Fruit fly (Drosophila melanogaster) whole organism, embryonic: ENCODE results near the gene Ctns.
A peak's percentile ranks its signal among the peaks of the same experiment; 100 is the strongest.

ENCODE experiments used
- ATbp ChIP-seq: fragments of 200-800 bp; sonication (Bioruptor generic); optimal IDR thresholded peaks from 2 replicates; lab custom pipeline; 2017; ENCODE audit warnings: missing biosample characterization, mild to moderate bottlenecking, missing genetic modification characterization, missing genetic modification reagents
- Abd-B ChIP-seq: fragments of 200-800 bp; sonication (Bioruptor generic); optimal IDR thresholded peaks from 2 replicates; lab custom pipeline; 2018; ENCODE audit warnings: missing biosample characterization, mild to moderate bottlenecking, missing genetic modification characterization, moderate library complexity
- Awh ChIP-seq: fragments of 200-800 bp; sonication (Bioruptor generic); IDR thresholded peaks from 2 replicates; pipeline ENCODE4, ENCODE4 v1.3.6; 2022; ENCODE audit warnings: missing biosample characterization, missing genetic modification characterization
- CG10431 ChIP-seq: fragments of 200-800 bp; sonication (Bioruptor generic); optimal IDR thresholded peaks from 3 replicates; lab custom pipeline; 2018; ENCODE audit warnings: missing biosample characterization, mild to moderate bottlenecking, missing genetic modification characterization
- CG10462 ChIP-seq: fragments of 200-800 bp; sonication (Bioruptor generic); optimal IDR thresholded peaks from 2 replicates; lab custom pipeline; 2016; ENCODE audit warnings: missing biosample characterization, missing genetic modification characterization
- CG10543 ChIP-seq: fragments of 200-800 bp; sonication (Bioruptor generic); optimal IDR thresholded peaks from 3 replicates; lab custom pipeline; 2017; ENCODE audit warnings: missing biosample characterization, mild to moderate bottlenecking, missing genetic modification characterization, moderate library complexity
- CG12155 ChIP-seq: fragments of 200-800 bp; sonication (Bioruptor generic); optimal IDR thresholded peaks from 3 replicates; lab custom pipeline; 2016; ENCODE audit warnings: missing biosample characterization, missing genetic modification characterization
- CG12769 ChIP-seq: fragments of 200-800 bp; sonication (Bioruptor generic); optimal IDR thresholded peaks from 2 replicates; lab custom pipeline; 2019; ENCODE audit warnings: missing biosample characterization, mild to moderate bottlenecking, missing genetic modification characterization, moderate library complexity
- CG18262 ChIP-seq: fragments of 200-800 bp; optimal IDR thresholded peaks from 3 replicates; lab custom pipeline; 2019; ENCODE audit warnings: missing biosample characterization, mild to moderate bottlenecking, missing genetic modification characterization, moderate library complexity
- CG3065 ChIP-seq: fragments of 200-800 bp; sonication (Bioruptor generic); optimal IDR thresholded peaks from 2 replicates; lab custom pipeline; 2016; ENCODE audit warnings: missing biosample characterization, missing genetic modification characterization
- CG3726 ChIP-seq: fragments of 200-800 bp; sonication (Bioruptor generic); IDR thresholded peaks from 3 replicates; pipeline ENCODE4, ENCODE4 v1.3.6; 2022; ENCODE audit warnings: missing biosample characterization, missing genetic modification characterization
- CG4282 ChIP-seq: fragments of 200-800 bp; sonication (Bioruptor generic); optimal IDR thresholded peaks from 2 replicates; lab custom pipeline; 2016; ENCODE audit warnings: missing biosample characterization, missing genetic modification characterization
- CG43689 ChIP-seq: fragments of 200-800 bp; sonication (Bioruptor generic); IDR thresholded peaks from 2 replicates; pipeline ENCODE4 v1.3.6; 2022; ENCODE audit warnings: missing biosample characterization, missing genetic modification characterization
- CG4707 ChIP-seq: fragments of 200-800 bp; sonication (Bioruptor generic); optimal IDR thresholded peaks from 2 replicates; lab custom pipeline; 2018; ENCODE audit warnings: missing biosample characterization, mild to moderate bottlenecking, missing genetic modification characterization, moderate library complexity
- CG4854 ChIP-seq: fragments of 200-800 bp; sonication (Bioruptor generic); optimal IDR thresholded peaks from 2 replicates; lab custom pipeline; 2016; ENCODE audit warnings: missing biosample characterization, missing genetic modification characterization, inconsistent platforms
- CG6683 ChIP-seq: fragments of 200-800 bp; sonication (Bioruptor generic); optimal IDR thresholded peaks from 2 replicates; lab custom pipeline; 2017; ENCODE audit warnings: missing biosample characterization, mild to moderate bottlenecking, missing genetic modification characterization, missing genetic modification reagents
- CG6689 ChIP-seq: fragments of 200-800 bp; sonication (Bioruptor generic); IDR thresholded peaks from 2 replicates; pipeline ENCODE4 v1.3.6; 2022; ENCODE audit warnings: missing biosample characterization, missing genetic modification characterization
- CG6813 ChIP-seq: fragments of 200-800 bp; sonication (Bioruptor generic); optimal IDR thresholded peaks from 2 replicates; lab custom pipeline; 2017; ENCODE audit warnings: missing biosample characterization, missing genetic modification characterization, mild to moderate bottlenecking, moderate library complexity, missing genetic modification reagents
- CG7963 ChIP-seq: fragments of 200-800 bp; sonication (Bioruptor generic); IDR thresholded peaks from 3 replicates; pipeline ENCODE4 v1.3.6; 2022; ENCODE audit warnings: missing biosample characterization, missing genetic modification characterization; ENCODE audit not compliant: partially characterized antibody
- CG9727 ChIP-seq: fragments of 200-800 bp; sonication (Bioruptor generic); optimal IDR thresholded peaks from 3 replicates; lab custom pipeline; 2017; ENCODE audit warnings: missing biosample characterization, mild to moderate bottlenecking, missing genetic modification characterization
- CTCF ChIP-seq: fragments of 200-800 bp; sonication (Bioruptor generic); optimal IDR thresholded peaks from 2 replicates; lab custom pipeline; 2017; ENCODE audit warnings: missing biosample characterization, mild to moderate bottlenecking, missing genetic modification characterization, moderate library complexity
- D19A ChIP-seq: fragments of 200-800 bp; optimal IDR thresholded peaks from 3 replicates; lab custom pipeline; 2019; ENCODE audit warnings: missing biosample characterization, mild to moderate bottlenecking, missing genetic modification characterization, moderate library complexity
- Dip2 ChIP-seq: fragments of 200-800 bp; sonication (Bioruptor generic); IDR thresholded peaks from 2 replicates; pipeline ENCODE4 v1.3.6; 2022; ENCODE audit warnings: missing biosample characterization, missing genetic modification characterization
- Doc2 ChIP-seq: fragments of 200-800 bp; sonication (Bioruptor generic); IDR thresholded peaks from 2 replicates; pipeline ENCODE4 v1.3.6; 2022; ENCODE audit warnings: missing biosample characterization, missing genetic modification characterization
- Drgx ChIP-seq: fragments of 200-800 bp; sonication (Bioruptor generic); IDR thresholded peaks from 2 replicates; pipeline ENCODE4 v1.3.6; 2022; ENCODE audit warnings: missing biosample characterization, missing genetic modification characterization
- HLH3B ChIP-seq: fragments of 200-800 bp; sonication (Bioruptor generic); IDR thresholded peaks from 2 replicates; pipeline ENCODE4 v1.3.6; 2022; ENCODE audit warnings: missing biosample characterization, missing genetic modification characterization
- Hr51 ChIP-seq, 2 experiments: fragments of 200-800 bp; sonication (Bioruptor generic); optimal IDR thresholded peaks; 2 replicates in 1 of 2; 3 replicates in 1 of 2; lab custom pipeline; 2016 to 2018; ENCODE audit warnings: missing biosample characterization in 2 of 2, missing genetic modification characterization in 2 of 2, mild to moderate bottlenecking in 1 of 2, moderate library complexity in 1 of 2
- Mrtf ChIP-seq: fragments of 200-800 bp; sonication (Bioruptor generic); IDR thresholded peaks from 3 replicates; pipeline ENCODE4 v1.3.6; 2022; ENCODE audit warnings: missing biosample characterization, missing genetic modification characterization
- NK7.1 ChIP-seq: fragments of 200-800 bp; sonication (Bioruptor generic); optimal IDR thresholded peaks from 3 replicates; lab custom pipeline; 2016; ENCODE audit warnings: missing biosample characterization, missing genetic modification characterization
- Ravus ChIP-seq: fragments of 200-800 bp; sonication (Bioruptor generic); IDR thresholded peaks from 2 replicates; pipeline ENCODE4 v1.3.6; 2022; ENCODE audit warnings: missing biosample characterization, missing genetic modification characterization
- Rx ChIP-seq: fragments of 200-800 bp; sonication (Bioruptor generic); IDR thresholded peaks from 2 replicates; pipeline ENCODE4 v1.3.6; 2022; ENCODE audit warnings: missing biosample characterization, missing genetic modification characterization
- Scr ChIP-seq: fragments of 200-800 bp; sonication (Bioruptor generic); IDR thresholded peaks from 2 replicates; pipeline ENCODE4 v1.3.6; 2022; ENCODE audit warnings: missing biosample characterization, missing genetic modification characterization; ENCODE audit not compliant: partially characterized antibody
- crol ChIP-seq: fragments of 200-800 bp; sonication (Bioruptor generic); IDR thresholded peaks from 2 replicates; pipeline ENCODE4 v1.3.6; 2022; ENCODE audit warnings: missing biosample characterization, missing genetic modification characterization
- dati ChIP-seq: fragments of 200-800 bp; sonication (Bioruptor generic); IDR thresholded peaks from 2 replicates; pipeline ENCODE4 v1.3.6; 2022; ENCODE audit warnings: missing biosample characterization, missing genetic modification characterization
- exex ChIP-seq: fragments of 200-800 bp; sonication (Bioruptor generic); optimal IDR thresholded peaks from 4 replicates; lab custom pipeline; 2018; ENCODE audit warnings: missing biosample characterization, mild to moderate bottlenecking, missing genetic modification characterization, moderate library complexity
- ind ChIP-seq: fragments of 200-800 bp; sonication (Bioruptor generic); optimal IDR thresholded peaks from 3 replicates; lab custom pipeline; 2016; ENCODE audit warnings: missing biosample characterization, missing genetic modification characterization
- jing ChIP-seq: fragments of 200-800 bp; sonication (Bioruptor generic); optimal IDR thresholded peaks from 2 replicates; lab custom pipeline; 2018; ENCODE audit warnings: missing biosample characterization, mild to moderate bottlenecking, missing genetic modification characterization
- lab ChIP-seq: fragments of 200-800 bp; sonication (Bioruptor generic); optimal IDR thresholded peaks from 3 replicates; lab custom pipeline; 2017; ENCODE audit warnings: missing biosample characterization, missing genetic modification characterization, mild to moderate bottlenecking, moderate library complexity, missing genetic modification reagents
- mirr ChIP-seq: fragments of 200-800 bp; sonication (Bioruptor generic); optimal IDR thresholded peaks from 3 replicates; lab custom pipeline; 2018; ENCODE audit warnings: missing biosample characterization, mild to moderate bottlenecking, missing genetic modification characterization
- mld ChIP-seq: fragments of 200-800 bp; sonication (Bioruptor generic); IDR thresholded peaks from 3 replicates; pipeline ENCODE4 v1.3.6; 2022; ENCODE audit warnings: missing biosample characterization, missing genetic modification characterization; ENCODE audit not compliant: partially characterized antibody
- nom ChIP-seq: fragments of 200-800 bp; sonication (Bioruptor generic); optimal IDR thresholded peaks from 2 replicates; lab custom pipeline; 2017; ENCODE audit warnings: missing biosample characterization, missing genetic modification characterization, mild to moderate bottlenecking, moderate library complexity, missing genetic modification reagents
- pb ChIP-seq: fragments of 200-800 bp; sonication (Bioruptor generic); optimal IDR thresholded peaks from 3 replicates; lab custom pipeline; 2016; ENCODE audit warnings: missing biosample characterization, missing genetic modification characterization
- pho ChIP-seq: fragments of 200-800 bp; sonication (Bioruptor generic); optimal IDR thresholded peaks from 2 replicates; lab custom pipeline; 2016; ENCODE audit warnings: missing biosample characterization, missing genetic modification characterization
- pnt ChIP-seq: fragments of 200-800 bp; sonication (Bioruptor generic); optimal IDR thresholded peaks from 3 replicates; lab custom pipeline; 2016; ENCODE audit warnings: missing biosample characterization, missing genetic modification characterization
- pum ChIP-seq: fragments of 200-800 bp; sonication (Bioruptor generic); optimal IDR thresholded peaks from 2 replicates; lab custom pipeline; 2016; ENCODE audit warnings: missing biosample characterization, missing genetic modification characterization
- salm ChIP-seq: fragments of 200-800 bp; sonication (Bioruptor generic); optimal IDR thresholded peaks from 2 replicates; lab custom pipeline; 2018; ENCODE audit warnings: missing biosample characterization, mild to moderate bottlenecking, missing genetic modification characterization
- shn ChIP-seq: fragments of 200-800 bp; sonication (Bioruptor generic); optimal IDR thresholded peaks from 3 replicates; lab custom pipeline; 2016; ENCODE audit warnings: missing biosample characterization, missing genetic modification characterization
- sima ChIP-seq: fragments of 200-800 bp; sonication (Bioruptor generic); optimal IDR thresholded peaks from 2 replicates; lab custom pipeline; 2016; ENCODE audit warnings: missing biosample characterization, missing genetic modification characterization
- tx ChIP-seq: fragments of 200-800 bp; sonication (Bioruptor generic); optimal IDR thresholded peaks from 2 replicates; lab custom pipeline; 2016; ENCODE audit warnings: missing biosample characterization, missing genetic modification characterization
- unc-4 ChIP-seq: fragments of 200-800 bp; sonication (Bioruptor generic); IDR thresholded peaks from 2 replicates; pipeline ENCODE4 v1.3.6; 2022; ENCODE audit warnings: missing biosample characterization, missing genetic modification characterization; ENCODE audit not compliant: partially characterized antibody
- z ChIP-seq: fragments of 200-800 bp; sonication (Bioruptor generic); IDR thresholded peaks from 3 replicates; pipeline ENCODE4 v1.3.6; 2022; ENCODE audit warnings: missing biosample characterization, missing genetic modification characterization

Ctns gene

dm6 chr3R:23053936-23054335 lies 4.8 kb downstream of the Ctns start, which contains the start of gene p53 (continued):
- TF ChIP-seq CG18262 (tag; lab: Kevin White, UChicago) (peak; percentile 60), sima (GFP tag; lab: Kevin White, UChicago) (peak; percentile 16), CG12155 (GFP tag; lab: Kevin White, UChicago) (peak; percentile 11), CG6683 (peak; percentile 64), pb (GFP tag; lab: Kevin White, UChicago) (peak; percentile 79), Drgx (GFP tag; lab: Robert Waterston, UW) (no peak), mld (GFP tag; lab: Robert Waterston, UW) (no peak), pnt (no peak), CG10462 (GFP tag; lab: Kevin White, UChicago) (no peak), CG6689 (0 out of 2 replicates have a peak, but pooled peaks have one; percentile 41), NK7.1 (GFP tag; lab: Kevin White, UChicago) (peak; percentile 81), CG4854 (peak; percentile 77), z (no peak), Abd-B (GFP tag; lab: Kevin White, UChicago) (peak; percentile 61), nom (GFP tag; lab: Kevin White, UChicago) (no peak), Ravus (GFP tag; lab: Robert Waterston, UW) (no peak), HLH3B (GFP tag; lab: Robert Waterston, UW) (peak; percentile 76), CTCF (GFP tag; lab: Kevin White, UChicago) (peak; percentile 54), crol (GFP tag; lab: Robert Waterston, UW) (no peak), Mrtf (GFP tag; lab: Robert Waterston, UW) (peak; percentile 42; the same call in 1 of the 3 replicates), CG10431 (GFP tag; lab: Kevin White, UChicago) (peak; percentile 32), Scr (peak; percentile 72), CG3726 (GFP tag; lab: Robert Waterston, UW) (0 out of 3 replicates have a peak, but pooled peaks have one; percentile 53), jing (GFP tag; lab: Kevin White, UChicago) (peak; percentile 34), Awh (GFP tag; lab: Robert Waterston, UW) (peak; percentile 78), lab (GFP tag; lab: Kevin White, UChicago) (peak; percentile 91), tx (GFP tag; lab: Kevin White, UChicago) (peak; percentile 12), CG10543 (GFP tag; lab: Kevin White, UChicago) (peak; percentile 65), pum (GFP tag; lab: Kevin White, UChicago) (peak; percentile 40), salm (tag; lab: Kevin White, UChicago) (peak; percentile 22), unc-4 (peak; percentile 76), exex (tag; lab: Kevin White, UChicago) (peak; percentile 32), ind (GFP tag; lab: Kevin White, UChicago) (peak; percentile 33), CG12769 (tag; lab: Kevin White, UChicago) (no peak), dati (peak; percentile 48; the same call in 1 of the 2 replicates), Hr51 (GFP tag; optimal IDR thresholded peaks at IDR 0.05; lab: Kevin White, UChicago) (peak; percentile 49 to 61), CG3065 (GFP tag; lab: Kevin White, UChicago) (no peak), CG43689 (GFP tag; lab: Robert Waterston, UW) (no peak; the same call in 1 of the 2 replicates), ATbp (GFP tag; lab: Kevin White, UChicago) (peak; percentile 74), shn (GFP tag; lab: Kevin White, UChicago) (peak; percentile 58), D19A (tag; lab: Kevin White, UChicago) (no peak), Dip2 (GFP tag; lab: Robert Waterston, UW) (no peak), mirr (GFP tag; lab: Kevin White, UChicago) (peak; percentile 73), CG6813 (GFP tag; lab: Kevin White, UChicago) (peak; percentile 71), Doc2 (GFP tag; lab: Robert Waterston, UW) (no peak), CG7963 (GFP tag; lab: Robert Waterston, UW) (peak; percentile 44; the same call in 1 of the 3 replicates), pho (peak; percentile 59), CG4282 (GFP tag; lab: Kevin White, UChicago) (peak; percentile 30), CG9727 (GFP tag; lab: Kevin White, UChicago) (peak; percentile 86), Rx (GFP tag; lab: Robert Waterston, UW) (peak; percentile 68), CG4707 (peak; percentile 77)
